Fruit fly (Drosophila melanogaster) whole organism, prepupa: Measurements from ENCODE around the gene Ube3a.

ENCODE experiments used
- CG11902 ChIP-seq: fragments of 200-800 bp; sonication (Bioruptor generic); optimal IDR thresholded peaks from 3 replicates; lab custom pipeline; 2016; ENCODE audit warnings: missing biosample characterization, missing genetic modification characterization
- CG15336 ChIP-seq: fragments of 200-800 bp; sonication (Bioruptor generic); IDR thresholded peaks from 2 replicates; pipeline ENCODE4 v1.3.6; 2022; ENCODE audit warnings: missing biosample characterization, missing genetic modification characterization
- CG16779 ChIP-seq: fragments of 200-800 bp; sonication (Bioruptor generic); optimal IDR thresholded peaks from 3 replicates; lab custom pipeline; 2017; ENCODE audit warnings: missing biosample characterization, mild to moderate bottlenecking, missing genetic modification characterization
- CG3032 ChIP-seq: fragments of 200-800 bp; optimal IDR thresholded peaks from 2 replicates; lab custom pipeline; 2019; ENCODE audit warnings: missing biosample characterization, mild to moderate bottlenecking, missing genetic modification characterization, moderate library complexity
- CG3919 ChIP-seq: fragments of 200-800 bp; sonication (Bioruptor generic); optimal IDR thresholded peaks from 3 replicates; lab custom pipeline; 2016; ENCODE audit warnings: missing biosample characterization, missing genetic modification characterization
- CG7368 ChIP-seq: fragments of 200-800 bp; sonication (Bioruptor generic); optimal IDR thresholded peaks from 3 replicates; lab custom pipeline; 2016; ENCODE audit warnings: missing biosample characterization, missing genetic modification characterization
- CG8319 ChIP-seq: fragments of 200-800 bp; sonication (Bioruptor generic); optimal IDR thresholded peaks from 3 replicates; lab custom pipeline; 2016; ENCODE audit warnings: missing biosample characterization, missing genetic modification characterization
- CG8632 ChIP-seq: fragments of 200-800 bp; sonication (Bioruptor generic); optimal IDR thresholded peaks from 3 replicates; lab custom pipeline; 2016; ENCODE audit warnings: missing biosample characterization, missing genetic modification characterization
- Eip78C ChIP-seq: fragments of 200-800 bp; sonication (Bioruptor generic); peaks from one replicate; lab custom pipeline; 2016; ENCODE audit warnings: missing biosample characterization, missing genetic modification characterization
- Gug ChIP-seq: fragments of 200-800 bp; sonication (Bioruptor generic); IDR thresholded peaks from 2 replicates; pipeline ENCODE4 v1.3.6; 2022; ENCODE audit warnings: missing biosample characterization, missing genetic modification characterization
- Hr39 ChIP-seq: fragments of 200-800 bp; sonication (Bioruptor generic); optimal IDR thresholded peaks from 2 replicates; lab custom pipeline; 2016; ENCODE audit warnings: missing biosample characterization, missing genetic modification characterization
- Sox14 ChIP-seq: fragments of 200-800 bp; sonication (Bioruptor generic); optimal IDR thresholded peaks from 3 replicates; lab custom pipeline; 2016; ENCODE audit warnings: missing biosample characterization, missing genetic modification characterization
- dac ChIP-seq: fragments of 200-800 bp; sonication (Bioruptor generic); optimal IDR thresholded peaks from 2 replicates; lab custom pipeline; 2017; ENCODE audit warnings: missing biosample characterization, mild to moderate bottlenecking, missing genetic modification characterization
- fd59A ChIP-seq: fragments of 200-800 bp; sonication (Bioruptor generic); optimal IDR thresholded peaks from 2 replicates; lab custom pipeline; 2017; ENCODE audit warnings: missing biosample characterization, mild to moderate bottlenecking, missing genetic modification characterization, missing genetic modification reagents

DNA sequence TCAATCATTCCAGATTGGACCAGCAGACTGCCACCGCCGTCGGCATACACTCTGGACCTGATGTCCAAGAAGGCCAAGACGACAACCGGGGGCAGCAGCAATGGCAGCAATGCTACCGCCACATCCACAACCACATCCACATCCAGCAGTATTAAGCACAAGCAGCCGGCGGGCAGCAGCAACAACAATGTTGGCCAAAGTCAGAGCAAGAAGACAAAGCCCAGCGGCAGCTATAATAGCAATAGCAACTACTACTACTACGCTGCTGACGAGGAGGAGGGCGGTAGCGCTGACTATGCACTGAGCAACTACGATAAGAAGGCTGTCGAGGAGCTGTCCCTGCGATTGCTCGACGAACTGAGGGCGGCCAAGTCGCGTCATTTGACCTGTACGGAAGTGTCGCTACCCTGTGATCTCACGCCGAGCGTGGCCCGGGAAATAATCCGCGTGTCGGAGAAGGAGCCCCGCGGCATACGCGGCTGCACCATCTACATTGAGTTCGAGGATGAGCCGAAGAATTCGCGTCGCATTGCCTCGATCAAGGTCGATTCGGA is 43.4 kb upstream of the Ube3a start:
- TF ChIP-seq dac (no peak), Eip78C (GFP tag; lab: Kevin White, UChicago) (no peak), CG16779 (tag; lab: Kevin White, UChicago) (no peak), CG8319 (no peak), CG3919 (GFP tag; lab: Kevin White, UChicago) (no peak), CG11902 (no peak), Sox14 (GFP tag; lab: Kevin White, UChicago) (no peak), CG15336 (GFP tag; lab: Robert Waterston, UW) (no peak), Gug (no peak), Hr39 (GFP tag; lab: Kevin White, UChicago) (no peak), fd59A (no peak), CG7368 (GFP tag; lab: Kevin White, UChicago) (no peak), CG8632 (GFP tag; lab: Kevin White, UChicago) (no peak), CG3032 (tag; lab: Kevin White, UChicago) (no peak)
